Worm (Caenorhabditis elegans) whole organism, L2 larva: ENCODE results near the gene R10F2.4.

Source experiments
- C34F6.9 ChIP-seq: fragments of 150-350 bp; optimal IDR thresholded peaks from 2 replicates; lab custom pipeline; 2014; ENCODE audit warnings: missing biosample characterization, missing genetic modification characterization
- F13H6.1 ChIP-seq: sonication (generic microtip); optimal IDR thresholded peaks from 2 replicates; lab custom pipeline; 2016; ENCODE audit warnings: missing genetic modification characterization, missing compliant biosample characterization
- R02D3.7 ChIP-seq: fragments of 150-350 bp; optimal IDR thresholded peaks from 2 replicates; lab custom pipeline; 2014; ENCODE audit warnings: missing biosample characterization, missing genetic modification characterization
- Y55F3AM.14 ChIP-seq: fragments of 200-800 bp; sonication (Bioruptor generic); optimal IDR thresholded peaks from 2 replicates; lab custom pipeline; 2018; ENCODE audit warnings: mild to moderate bottlenecking, missing genetic modification characterization, missing compliant biosample characterization
- ZK546.5 ChIP-seq: sonication (generic microtip); optimal IDR thresholded peaks from 2 replicates; lab custom pipeline; 2017; ENCODE audit warnings: missing biosample characterization, missing genetic modification characterization
- alr-1 ChIP-seq: fragments of 150-350 bp; optimal IDR thresholded peaks from 2 replicates; lab custom pipeline; 2014; ENCODE audit warnings: missing biosample characterization, missing genetic modification characterization
- ama-1 ChIP-seq: fragments of 150-350 bp; optimal IDR thresholded peaks from 2 replicates; lab custom pipeline; 2018; ENCODE audit warnings: inconsistent platforms
- blmp-1 ChIP-seq: sonication (generic microtip); optimal IDR thresholded peaks from 2 replicates; lab custom pipeline; 2017; ENCODE audit warnings: missing genetic modification characterization, mild to moderate bottlenecking, missing compliant biosample characterization, antibody characterized with exemption, moderate library complexity; ENCODE audit not compliant: insufficient read depth
- ceh-16 ChIP-seq: fragments of 150-350 bp; optimal IDR thresholded peaks from 2 replicates; lab custom pipeline; 2014; ENCODE audit warnings: missing biosample characterization, missing genetic modification characterization
- crh-2 ChIP-seq: sonication (generic microtip); optimal IDR thresholded peaks from 2 replicates; lab custom pipeline; 2017; ENCODE audit warnings: missing biosample characterization, missing genetic modification characterization
- elt-3 ChIP-seq: sonication (generic microtip); optimal IDR thresholded peaks from 2 replicates; lab custom pipeline; 2017; ENCODE audit warnings: missing biosample characterization, missing genetic modification characterization
- fos-1 ChIP-seq: fragments of 150-350 bp; optimal IDR thresholded peaks from 2 replicates; lab custom pipeline; 2014; ENCODE audit warnings: missing biosample characterization, missing genetic modification characterization
- lin-11 ChIP-seq: fragments of 150-350 bp; sonication (generic microtip); optimal IDR thresholded peaks from 2 replicates; lab custom pipeline; 2014; ENCODE audit warnings: missing biosample characterization, missing genetic modification characterization, inconsistent platforms, mixed read lengths
- lin-13 ChIP-seq: fragments of 150-350 bp; optimal IDR thresholded peaks from 2 replicates; lab custom pipeline; 2014; ENCODE audit warnings: missing biosample characterization, missing genetic modification reagents, missing genetic modification characterization
- lsy-2 ChIP-seq, 2 experiments: fragments of 150-350 bp in 1 of 2; sonication (generic microtip) in 1 of 2; optimal IDR thresholded peaks; 2 replicates each; lab custom pipeline; 2014 to 2017; ENCODE audit warnings: missing biosample characterization in 2 of 2, missing genetic modification characterization in 2 of 2
- mab-5 ChIP-seq: fragments of 150-350 bp; optimal IDR thresholded peaks from 2 replicates; lab custom pipeline; 2014; ENCODE audit warnings: missing biosample characterization, missing genetic modification characterization
- mbf-1 ChIP-seq: sonication (generic microtip); optimal IDR thresholded peaks from 2 replicates; lab custom pipeline; 2017; ENCODE audit warnings: missing biosample characterization, missing genetic modification characterization
- nhr-10 ChIP-seq: sonication (generic microtip); optimal IDR thresholded peaks from 2 replicates; lab custom pipeline; 2017; ENCODE audit warnings: missing biosample characterization, missing genetic modification characterization
- nhr-11 ChIP-seq: fragments of 150-350 bp; optimal IDR thresholded peaks from 2 replicates; lab custom pipeline; 2014; ENCODE audit warnings: missing biosample characterization, missing genetic modification characterization
- nhr-129 ChIP-seq: fragments of 150-350 bp; optimal IDR thresholded peaks from 2 replicates; lab custom pipeline; 2014; ENCODE audit warnings: missing biosample characterization, missing genetic modification characterization
- nhr-21 ChIP-seq: fragments of 150-350 bp; optimal IDR thresholded peaks from 2 replicates; lab custom pipeline; 2014; ENCODE audit warnings: missing biosample characterization, missing genetic modification characterization
- nhr-23 ChIP-seq: fragments of 150-350 bp; optimal IDR thresholded peaks from 2 replicates; lab custom pipeline; 2014; ENCODE audit warnings: missing biosample characterization, missing genetic modification reagents, missing genetic modification characterization
- nhr-237 ChIP-seq: fragments of 150-350 bp; optimal IDR thresholded peaks from 2 replicates; lab custom pipeline; 2014; ENCODE audit warnings: missing biosample characterization, missing genetic modification characterization
- nhr-25 ChIP-seq: fragments of 150-350 bp; sonication (generic microtip); optimal IDR thresholded peaks from 3 replicates; lab custom pipeline; 2014; ENCODE audit warnings: missing biosample characterization, missing genetic modification characterization
- nhr-6 ChIP-seq: fragments of 150-350 bp; optimal IDR thresholded peaks from 2 replicates; lab custom pipeline; 2014; ENCODE audit warnings: missing biosample characterization, missing genetic modification characterization
- nhr-77 ChIP-seq: fragments of 150-350 bp; optimal IDR thresholded peaks from 2 replicates; lab custom pipeline; 2014; ENCODE audit warnings: missing biosample characterization, missing genetic modification characterization
- peb-1 ChIP-seq: fragments of 150-350 bp; optimal IDR thresholded peaks from 2 replicates; lab custom pipeline; 2014; ENCODE audit warnings: missing biosample characterization, missing genetic modification characterization
- sem-4 ChIP-seq: fragments of 150-350 bp; optimal IDR thresholded peaks from 2 replicates; lab custom pipeline; 2014; ENCODE audit warnings: missing biosample characterization, missing genetic modification reagents, missing genetic modification characterization
- skn-1 ChIP-seq: sonication (generic microtip); optimal IDR thresholded peaks from 2 replicates; lab custom pipeline; 2017; ENCODE audit warnings: missing biosample characterization, missing genetic modification characterization
- sma-3 ChIP-seq: sonication (generic microtip); optimal IDR thresholded peaks from 2 replicates; lab custom pipeline; 2016; ENCODE audit warnings: missing genetic modification reagents, missing genetic modification characterization, missing compliant biosample characterization
- sma-9 ChIP-seq, 2 experiments: fragments of 150-350 bp in 1 of 2; sonication (generic microtip) in 1 of 2; optimal IDR thresholded peaks; 2 replicates each; lab custom pipeline; 2014 to 2016; ENCODE audit warnings: missing genetic modification characterization in 2 of 2, mild to moderate bottlenecking in 1 of 2, missing biosample characterization in 1 of 2, missing compliant biosample characterization in 1 of 2, missing genetic modification reagents in 1 of 2, moderate library complexity in 1 of 2
- snpc-4 ChIP-seq: fragments of 150-350 bp; optimal IDR thresholded peaks from 2 replicates; lab custom pipeline; 2014; ENCODE audit warnings: missing biosample characterization, missing genetic modification characterization
- unc-39 ChIP-seq: fragments of 150-350 bp; optimal IDR thresholded peaks from 2 replicates; lab custom pipeline; 2014; ENCODE audit warnings: missing biosample characterization, missing genetic modification characterization
- zag-1 ChIP-seq: fragments of 150-350 bp; optimal IDR thresholded peaks from 2 replicates; lab custom pipeline; 2014; ENCODE audit warnings: missing biosample characterization, missing genetic modification characterization
- ztf-1 ChIP-seq: fragments of 200-800 bp; sonication (Bioruptor generic); conservative IDR thresholded peaks from 2 replicates; pipeline ENCODE4 v1.3.6; 2022; ENCODE audit warnings: missing genetic modification characterization, missing compliant biosample characterization
- ztf-11 ChIP-seq: sonication (generic microtip); optimal IDR thresholded peaks from 2 replicates; lab custom pipeline; 2017; ENCODE audit warnings: missing biosample characterization, missing genetic modification characterization

Gene R10F2.4

DNA sequence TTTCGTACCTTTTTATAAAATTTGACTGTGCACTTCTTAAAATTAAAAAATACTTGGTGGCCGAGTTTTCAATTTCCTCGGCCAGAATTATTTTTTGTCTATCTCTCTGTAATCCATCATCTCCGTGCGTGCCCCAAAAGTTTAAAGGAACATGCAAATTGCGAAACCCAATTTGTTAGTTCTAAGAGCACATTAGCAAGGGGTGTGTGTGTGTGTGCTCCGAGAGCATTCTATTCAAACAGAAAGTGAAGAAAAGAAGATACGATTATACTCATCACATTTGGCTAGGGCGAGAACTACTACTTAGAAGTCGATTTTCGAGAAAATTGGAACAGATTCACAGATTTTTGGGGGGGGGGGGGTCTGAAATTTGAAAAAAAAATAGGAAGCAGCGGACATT, 8.9 kb downstream of the R10F2.4 start:
- TF ChIP-seq elt-3 (tag; lab: Kevin White, UChicago) (no peak), zag-1 (tag; lab: Kevin White, UChicago) (peak; percentile 29), C34F6.9 (tag; lab: Kevin White, UChicago) (no peak), skn-1 (tag; lab: Kevin White, UChicago) (no peak), nhr-237 (no peak), snpc-4 (tag; lab: Kevin White, UChicago) (no peak), blmp-1 (tag; lab: Kevin White, UChicago) (no peak), crh-2 (tag; lab: Kevin White, UChicago) (no peak), lin-13 (GFP tag; lab: Kevin White, UChicago) (no peak), sem-4 (tag; lab: Kevin White, UChicago) (peak; percentile 6), lsy-2 (tag; optimal IDR thresholded peaks at IDR 0.05; lab: Kevin White, UChicago) (peak in 1 of 2 experiments; percentile 25), nhr-77 (tag; lab: Kevin White, UChicago) (no peak), peb-1 (tag; lab: Kevin White, UChicago) (no peak), mab-5 (no peak), unc-39 (tag; lab: Kevin White, UChicago) (no peak), ztf-11 (no peak), nhr-6 (tag; lab: Kevin White, UChicago) (no peak)

- TF ChIP-seq lin-11 (tag; lab: Kevin White, UChicago) (no peak), ztf-11 (no peak), unc-39 (tag; lab: Kevin White, UChicago) (no peak), Y55F3AM.14 (GFP tag; lab: Kevin White, UChicago) (no peak), nhr-23 (no peak), nhr-10 (tag; lab: Kevin White, UChicago) (no peak), mbf-1 (tag; lab: Kevin White, UChicago) (no peak), sem-4 (tag; lab: Kevin White, UChicago) (no peak), nhr-25 (tag; lab: Kevin White, UChicago) (no peak), R02D3.7 (tag; lab: Kevin White, UChicago) (no peak)
Observed at ce11 chrIII:2912916-2913315, 10.0 kb downstream of the R10F2.4 start.

ce11 chrIII:2910606-2911005, 12.3 kb downstream of the R10F2.4 start, which contains the start of gene cdh-1:
TSS of gene cdh-1 (plus strand) at chrIII:2910906.
- TF ChIP-seq crh-2 (tag; lab: Kevin White, UChicago) (no peak), unc-39 (tag; lab: Kevin White, UChicago) (no peak), skn-1 (tag; lab: Kevin White, UChicago) (no peak), sma-3 (GFP tag; lab: Kevin White, UChicago) (no peak), C34F6.9 (tag; lab: Kevin White, UChicago) (no peak), alr-1 (no peak), F13H6.1 (tag; lab: Kevin White, UChicago) (no peak)

- TF ChIP-seq nhr-129 (tag; lab: Kevin White, UChicago) (no peak), ama-1 (lab: Kevin White, UChicago) (no peak), nhr-23 (no peak), ztf-1 (no peak), skn-1 (tag; lab: Kevin White, UChicago) (no peak), R02D3.7 (tag; lab: Kevin White, UChicago) (no peak), sem-4 (tag; lab: Kevin White, UChicago) (peak; percentile 14), mbf-1 (tag; lab: Kevin White, UChicago) (no peak), ceh-16 (peak; percentile 27), nhr-21 (tag; lab: Kevin White, UChicago) (no peak), nhr-11 (tag; lab: Kevin White, UChicago) (no peak), ZK546.5 (no peak)
- TF ChIP-seq, all 48 proteins: peak for 2
Observed at ce11 chrIII:2908859-2909258, 14.1 kb downstream of the R10F2.4 start.

ce11 chrIII:2907819-2908218, 15.1 kb downstream of the R10F2.4 start:
- TF ChIP-seq elt-3 (tag; lab: Kevin White, UChicago) (no peak), ama-1 (lab: Kevin White, UChicago) (no peak), sma-9 (GFP tag; optimal IDR thresholded peaks at IDR 0.05; lab: Kevin White, UChicago) (no peak), sma-9 (tag; optimal IDR thresholded peaks at IDR 0.05; lab: Kevin White, UChicago) (no peak), fos-1 (tag; lab: Kevin White, UChicago) (no peak), nhr-129 (tag; lab: Kevin White, UChicago) (no peak), unc-39 (tag; lab: Kevin White, UChicago) (no peak)
